Fruit fly (Drosophila melanogaster) whole organism, prepupa: ENCODE measurements around the gene CG11342.

Experiments
- Blimp-1 ChIP-seq: fragments of 200-800 bp; sonication (Bioruptor generic); optimal IDR thresholded peaks from 3 replicates; lab custom pipeline; 2017; ENCODE audit warnings: missing biosample characterization, missing genetic modification characterization, mild to moderate bottlenecking, moderate library complexity, missing genetic modification reagents
- CG10631 ChIP-seq: fragments of 200-800 bp; sonication (Bioruptor generic); optimal IDR thresholded peaks from 2 replicates; lab custom pipeline; 2016; ENCODE audit warnings: missing biosample characterization, missing genetic modification characterization
- CG10669 ChIP-seq: fragments of 200-800 bp; sonication (Bioruptor generic); optimal IDR thresholded peaks from 3 replicates; lab custom pipeline; 2018; ENCODE audit warnings: missing biosample characterization, mild to moderate bottlenecking, missing genetic modification characterization, moderate library complexity
- CG11294 ChIP-seq: fragments of 200-800 bp; sonication (Bioruptor generic); IDR thresholded peaks from 2 replicates; pipeline ENCODE4 v1.3.6; 2022; ENCODE audit warnings: missing biosample characterization, missing genetic modification characterization
- CG11902 ChIP-seq: fragments of 200-800 bp; sonication (Bioruptor generic); optimal IDR thresholded peaks from 3 replicates; lab custom pipeline; 2016; ENCODE audit warnings: missing biosample characterization, missing genetic modification characterization
- CG15336 ChIP-seq: fragments of 200-800 bp; sonication (Bioruptor generic); IDR thresholded peaks from 2 replicates; pipeline ENCODE4 v1.3.6; 2022; ENCODE audit warnings: missing biosample characterization, missing genetic modification characterization
- CG1621 ChIP-seq: fragments of 200-800 bp; sonication (Bioruptor generic); optimal IDR thresholded peaks from 3 replicates; lab custom pipeline; 2018; ENCODE audit warnings: missing biosample characterization, mild to moderate bottlenecking, missing genetic modification characterization
- CG3032 ChIP-seq: fragments of 200-800 bp; optimal IDR thresholded peaks from 2 replicates; lab custom pipeline; 2019; ENCODE audit warnings: missing biosample characterization, mild to moderate bottlenecking, missing genetic modification characterization, moderate library complexity
- CG32006 ChIP-seq: fragments of 200-800 bp; sonication (Bioruptor generic); optimal IDR thresholded peaks from 3 replicates; lab custom pipeline; 2017; ENCODE audit warnings: missing biosample characterization, mild to moderate bottlenecking, missing genetic modification characterization
- CG34406 ChIP-seq: fragments of 200-800 bp; sonication (Bioruptor generic); optimal IDR thresholded peaks from 3 replicates; lab custom pipeline; 2016; ENCODE audit warnings: missing biosample characterization, missing genetic modification characterization
- CG4318 ChIP-seq: fragments of 200-800 bp; sonication (Bioruptor generic); optimal IDR thresholded peaks from 3 replicates; lab custom pipeline; 2017; ENCODE audit warnings: missing biosample characterization, mild to moderate bottlenecking, missing genetic modification characterization
- CG6163 ChIP-seq: fragments of 200-800 bp; sonication (Bioruptor generic); IDR thresholded peaks from 3 replicates; pipeline ENCODE4 v1.3.6; 2022; ENCODE audit warnings: missing biosample characterization, missing genetic modification characterization
- CG6276 ChIP-seq: fragments of 200-800 bp; sonication (Bioruptor generic); optimal IDR thresholded peaks from 2 replicates; lab custom pipeline; 2017; ENCODE audit warnings: missing biosample characterization, mild to moderate bottlenecking, missing genetic modification characterization
- CG6854 ChIP-seq: fragments of 200-800 bp; sonication (Bioruptor generic); optimal IDR thresholded peaks from 2 replicates; lab custom pipeline; 2017; ENCODE audit warnings: missing biosample characterization, mild to moderate bottlenecking, missing genetic modification characterization
- CG8119 ChIP-seq: fragments of 200-800 bp; sonication (Bioruptor generic); IDR thresholded peaks from 3 replicates; pipeline ENCODE4 v1.3.6; 2022; ENCODE audit warnings: missing biosample characterization, missing genetic modification characterization
- CG8319 ChIP-seq: fragments of 200-800 bp; sonication (Bioruptor generic); optimal IDR thresholded peaks from 3 replicates; lab custom pipeline; 2016; ENCODE audit warnings: missing biosample characterization, missing genetic modification characterization
- CG8632 ChIP-seq: fragments of 200-800 bp; sonication (Bioruptor generic); optimal IDR thresholded peaks from 3 replicates; lab custom pipeline; 2016; ENCODE audit warnings: missing biosample characterization, missing genetic modification characterization
- Eip75B ChIP-seq: fragments of 200-800 bp; sonication (Bioruptor generic); optimal IDR thresholded peaks from 3 replicates; lab custom pipeline; 2016; ENCODE audit warnings: missing biosample characterization, missing genetic modification characterization
- Eip78C ChIP-seq: fragments of 200-800 bp; sonication (Bioruptor generic); peaks from one replicate; lab custom pipeline; 2016; ENCODE audit warnings: missing biosample characterization, missing genetic modification characterization
- Eip93F ChIP-seq: fragments of 200-800 bp; sonication (Bioruptor generic); optimal IDR thresholded peaks from 2 replicates; lab custom pipeline; 2016; ENCODE audit warnings: missing biosample characterization, mild to moderate bottlenecking, missing genetic modification characterization
- Ets21C ChIP-seq: fragments of 200-800 bp; sonication (Bioruptor generic); optimal IDR thresholded peaks from 3 replicates; lab custom pipeline; 2016; ENCODE audit warnings: missing biosample characterization, missing genetic modification characterization
- Ets96B ChIP-seq: fragments of 200-800 bp; optimal IDR thresholded peaks from 2 replicates; lab custom pipeline; 2019; ENCODE audit warnings: missing biosample characterization, mild to moderate bottlenecking, missing genetic modification characterization, moderate library complexity
- Gug ChIP-seq: fragments of 200-800 bp; sonication (Bioruptor generic); IDR thresholded peaks from 2 replicates; pipeline ENCODE4 v1.3.6; 2022; ENCODE audit warnings: missing biosample characterization, missing genetic modification characterization
- Hr38 ChIP-seq: sonication (Bioruptor generic); optimal IDR thresholded peaks from 2 replicates; lab custom pipeline; 2016; ENCODE audit warnings: missing biosample characterization, missing genetic modification characterization
- Hr39 ChIP-seq: fragments of 200-800 bp; sonication (Bioruptor generic); optimal IDR thresholded peaks from 2 replicates; lab custom pipeline; 2016; ENCODE audit warnings: missing biosample characterization, missing genetic modification characterization
- Hr4 ChIP-seq: fragments of 200-800 bp; sonication (Bioruptor generic); optimal IDR thresholded peaks from 3 replicates; lab custom pipeline; 2016; ENCODE audit warnings: missing biosample characterization, missing genetic modification characterization
- Met ChIP-seq: fragments of 200-800 bp; sonication (Bioruptor generic); optimal IDR thresholded peaks from 3 replicates; lab custom pipeline; 2016; ENCODE audit warnings: missing biosample characterization, missing genetic modification characterization
- Smox ChIP-seq: fragments of 200-800 bp; sonication (Bioruptor generic); optimal IDR thresholded peaks from 3 replicates; lab custom pipeline; 2016; ENCODE audit warnings: missing biosample characterization, missing genetic modification characterization
- Sox14 ChIP-seq: fragments of 200-800 bp; sonication (Bioruptor generic); optimal IDR thresholded peaks from 3 replicates; lab custom pipeline; 2016; ENCODE audit warnings: missing biosample characterization, missing genetic modification characterization
- Sox15 ChIP-seq: fragments of 200-800 bp; sonication (Bioruptor generic); optimal IDR thresholded peaks from 3 replicates; lab custom pipeline; 2016; ENCODE audit warnings: missing biosample characterization, missing genetic modification characterization
- achi ChIP-seq: fragments of 200-800 bp; sonication (Bioruptor generic); optimal IDR thresholded peaks from 3 replicates; lab custom pipeline; 2016; ENCODE audit warnings: missing biosample characterization, missing genetic modification characterization
- acj6 ChIP-seq: fragments of 200-800 bp; sonication (Bioruptor generic); optimal IDR thresholded peaks from 3 replicates; lab custom pipeline; 2016; ENCODE audit warnings: missing biosample characterization, missing genetic modification characterization
- dac ChIP-seq: fragments of 200-800 bp; sonication (Bioruptor generic); optimal IDR thresholded peaks from 2 replicates; lab custom pipeline; 2017; ENCODE audit warnings: missing biosample characterization, mild to moderate bottlenecking, missing genetic modification characterization
- dsx ChIP-seq: fragments of 200-800 bp; optimal IDR thresholded peaks from 3 replicates; lab custom pipeline; 2019; ENCODE audit warnings: missing biosample characterization, mild to moderate bottlenecking, missing genetic modification characterization, moderate library complexity; ENCODE audit not compliant: poor library complexity, severe bottlenecking
- eg ChIP-seq: fragments of 200-800 bp; sonication (Bioruptor generic); IDR thresholded peaks from 3 replicates; pipeline ENCODE4 v1.3.6; 2022; ENCODE audit warnings: missing biosample characterization, missing genetic modification characterization
- esn ChIP-seq: fragments of 200-800 bp; sonication (Bioruptor generic); optimal IDR thresholded peaks from 2 replicates; lab custom pipeline; 2016; ENCODE audit warnings: missing biosample characterization, mild to moderate bottlenecking, missing genetic modification characterization, moderate library complexity
- fd59A ChIP-seq: fragments of 200-800 bp; sonication (Bioruptor generic); optimal IDR thresholded peaks from 2 replicates; lab custom pipeline; 2017; ENCODE audit warnings: missing biosample characterization, mild to moderate bottlenecking, missing genetic modification characterization, missing genetic modification reagents
- fd85E ChIP-seq: fragments of 200-800 bp; sonication (Bioruptor generic); optimal IDR thresholded peaks from 3 replicates; lab custom pipeline; 2016; ENCODE audit warnings: missing biosample characterization, missing genetic modification characterization
- fkh ChIP-seq: fragments of 200-800 bp; sonication (Bioruptor generic); optimal IDR thresholded peaks from 3 replicates; lab custom pipeline; 2017; ENCODE audit warnings: missing biosample characterization, mild to moderate bottlenecking, missing genetic modification characterization, moderate library complexity
- lz ChIP-seq: fragments of 200-800 bp; sonication (Bioruptor generic); optimal IDR thresholded peaks from 3 replicates; lab custom pipeline; 2016; ENCODE audit warnings: missing biosample characterization, missing genetic modification characterization
- net ChIP-seq: fragments of 200-800 bp; sonication (Bioruptor generic); optimal IDR thresholded peaks from 3 replicates; lab custom pipeline; 2016; ENCODE audit warnings: missing biosample characterization, missing genetic modification characterization
- pdm3 ChIP-seq: fragments of 200-800 bp; sonication (Bioruptor generic); optimal IDR thresholded peaks from 3 replicates; lab custom pipeline; 2016; ENCODE audit warnings: missing biosample characterization, missing genetic modification characterization
- salr ChIP-seq, 2 experiments: fragments of 200-800 bp; sonication (Bioruptor generic); optimal IDR thresholded peaks; 3 replicates each; lab custom pipeline; 2016 to 2018; ENCODE audit warnings: missing biosample characterization in 2 of 2, missing genetic modification characterization in 2 of 2, mild to moderate bottlenecking in 1 of 2
- spab ChIP-seq: fragments of 200-800 bp; sonication (Bioruptor generic); optimal IDR thresholded peaks from 2 replicates; lab custom pipeline; 2017; ENCODE audit warnings: missing biosample characterization, mild to moderate bottlenecking, missing genetic modification characterization, missing genetic modification reagents
- ss ChIP-seq, 2 experiments: fragments of 200-800 bp; sonication (Bioruptor generic); optimal IDR thresholded peaks; 2 replicates in 1 of 2; 3 replicates in 1 of 2; lab custom pipeline; 2017 to 2018; ENCODE audit warnings: mild to moderate bottlenecking in 2 of 2, missing biosample characterization in 2 of 2, missing genetic modification characterization in 2 of 2, moderate library complexity in 1 of 2
- svp ChIP-seq: fragments of 200-800 bp; sonication (Bioruptor generic); peaks from one replicate; lab custom pipeline; 2016; ENCODE audit warnings: missing biosample characterization, missing genetic modification characterization
- topi ChIP-seq: fragments of 200-800 bp; sonication (Bioruptor generic); optimal IDR thresholded peaks from 3 replicates; lab custom pipeline; 2016; ENCODE audit warnings: missing biosample characterization, missing genetic modification characterization
- vri ChIP-seq: fragments of 200-800 bp; sonication (Bioruptor generic); optimal IDR thresholded peaks from 3 replicates; lab custom pipeline; 2016; ENCODE audit warnings: missing biosample characterization, mild to moderate bottlenecking, missing genetic modification characterization

Gene CG11342

dm6 chr3L:4392851-4393250 lies 25.6 kb upstream of the CG11342 start (continued):
- no peak for TF ChIP-seq fd85E
- peak; percentile 68 for TF ChIP-seq Eip78C (GFP tag; lab: Kevin White, UChicago)
- TF ChIP-seq salr (GFP tag; optimal IDR thresholded peaks at IDR 0.05; lab: Kevin White, UChicago), result no peak
- no peak for TF ChIP-seq vri (GFP tag; lab: Kevin White, UChicago)
- TF ChIP-seq lz (GFP tag; lab: Kevin White, UChicago), result no peak
- peak; percentile 78 for TF ChIP-seq CG6276 (GFP tag; lab: Kevin White, UChicago)
- TF ChIP-seq Ets21C (GFP tag; lab: Kevin White, UChicago), result no peak
- peak; percentile 23 for TF ChIP-seq achi (GFP tag; lab: Kevin White, UChicago)
- TF ChIP-seq CG34406 (GFP tag; lab: Kevin White, UChicago), result no peak
- no peak for TF ChIP-seq CG11902
- TF ChIP-seq CG8119 (GFP tag; lab: Robert Waterston, UW), result peak; percentile 68
- TF ChIP-seq svp (GFP tag; lab: Kevin White, UChicago), result no peak
- TF ChIP-seq CG10631 (GFP tag; lab: Kevin White, UChicago), result no peak
- no peak for TF ChIP-seq Hr39 (GFP tag; lab: Kevin White, UChicago)
- no peak for TF ChIP-seq Eip75B (GFP tag; lab: Kevin White, UChicago)
- TF ChIP-seq Ets96B (tag; lab: Kevin White, UChicago), result no peak
- TF ChIP-seq Hr4, result peak; percentile 70
- peak; percentile 37 for TF ChIP-seq dac
- no peak for TF ChIP-seq ss (GFP tag; optimal IDR thresholded peaks at IDR 0.05; lab: Kevin White, UChicago)
- TF ChIP-seq CG6163 (GFP tag; lab: Robert Waterston, UW), result peak; percentile 73
- TF ChIP-seq Sox15 (GFP tag; lab: Kevin White, UChicago), result no peak
- no peak for TF ChIP-seq Sox14
- no peak for TF ChIP-seq acj6
- TF ChIP-seq CG11294, result peak; percentile 63; the same call in 1 of the 2 replicates
- no peak for TF ChIP-seq Smox (GFP tag; lab: Kevin White, UChicago)
- no peak for TF ChIP-seq fkh (GFP tag; lab: Kevin White, UChicago)
- peak; percentile 48 for TF ChIP-seq pdm3
- TF ChIP-seq Eip93F (GFP tag; lab: Kevin White, UChicago), result no peak
- no peak for TF ChIP-seq esn (GFP tag; lab: Kevin White, UChicago)
- TF ChIP-seq Gug (GFP tag; lab: Robert Waterston, UW), result peak; percentile 65; the same call in 1 of the 2 replicates
- TF ChIP-seq fd59A (GFP tag; lab: Kevin White, UChicago), result no peak
- peak; percentile 60 for TF ChIP-seq CG32006 (GFP tag; lab: Kevin White, UChicago)
- peak; percentile 80 for TF ChIP-seq CG15336 (GFP tag; lab: Robert Waterston, UW)
- TF ChIP-seq CG10669 (GFP tag; lab: Kevin White, UChicago), result no peak
- no peak for TF ChIP-seq dsx (GFP tag; lab: Kevin White, UChicago)

dm6 chr3L:4389104-4389503 lies 21.8 kb upstream of the CG11342 start:
- TF ChIP-seq fkh (GFP tag; lab: Kevin White, UChicago) (no peak), Gug (GFP tag; lab: Robert Waterston, UW) (no peak), Hr38 (GFP tag; lab: Kevin White, UChicago) (no peak), CG6854 (GFP tag; lab: Kevin White, UChicago) (no peak), Sox14 (no peak), acj6 (no peak), ss (GFP tag; optimal IDR thresholded peaks at IDR 0.05; lab: Kevin White, UChicago) (no peak), CG1621 (no peak), eg (GFP tag; lab: Robert Waterston, UW) (0 out of 3 replicates have a peak, but pooled peaks have one; percentile 8), CG8632 (GFP tag; lab: Kevin White, UChicago) (no peak), Hr4 (no peak), Blimp-1 (GFP tag; lab: Kevin White, UChicago) (no peak), CG8319 (GFP tag; lab: Kevin White, UChicago) (no peak), CG11294 (no peak), fd59A (GFP tag; lab: Kevin White, UChicago) (no peak), CG3032 (tag; lab: Kevin White, UChicago) (no peak), spab (GFP tag; lab: Kevin White, UChicago) (no peak), CG10631 (GFP tag; lab: Kevin White, UChicago) (no peak), CG10669 (GFP tag; lab: Kevin White, UChicago) (no peak), CG4318 (GFP tag; lab: Kevin White, UChicago) (no peak), CG8119 (GFP tag; lab: Robert Waterston, UW) (no peak), esn (GFP tag; lab: Kevin White, UChicago) (peak; percentile 38), Met (GFP tag; lab: Kevin White, UChicago) (peak; percentile 53), dac (no peak), net (GFP tag; lab: Kevin White, UChicago) (no peak), CG11902 (no peak), topi (GFP tag; lab: Kevin White, UChicago) (peak; percentile 54), fd85E (no peak), Eip93F (GFP tag; lab: Kevin White, UChicago) (no peak), Ets21C (GFP tag; lab: Kevin White, UChicago) (no peak), Eip78C (GFP tag; lab: Kevin White, UChicago) (peak; percentile 62), achi (GFP tag; lab: Kevin White, UChicago) (no peak), svp (GFP tag; lab: Kevin White, UChicago) (peak; percentile 72), Hr39 (GFP tag; lab: Kevin White, UChicago) (peak; percentile 42)
